Fruit fly (Drosophila melanogaster) whole organism: ENCODE results near the gene CG34266.

ENCODE experiments used
- CG8478 ChIP-seq: fragments of >200 bp; optimal IDR thresholded peaks from 2 replicates; lab custom pipeline; 2018; ENCODE audit warnings: inconsistent platforms
- Dll ChIP-seq: fragments of >200 bp; optimal IDR thresholded peaks from 2 replicates; lab custom pipeline; 2017
- EcR ChIP-seq, 2 experiments: fragments of >200 bp; optimal IDR thresholded peaks; 2 replicates each; lab custom pipeline; 2017; ENCODE audit warnings: missing biosample characterization in 2 of 2, missing genetic modification characterization in 2 of 2, missing genetic modification reagents in 2 of 2
- pan ChIP-seq: fragments of >200 bp; optimal IDR thresholded peaks from 2 replicates; lab custom pipeline; 2017
- psq ChIP-seq: fragments of >200 bp; optimal IDR thresholded peaks from 2 replicates; lab custom pipeline; 2017
- usp ChIP-seq: fragments of >200 bp; optimal IDR thresholded peaks from 2 replicates; lab custom pipeline; 2017; ENCODE audit warnings: missing biosample characterization, missing genetic modification characterization, mixed read lengths

CG34266 gene

DNA sequence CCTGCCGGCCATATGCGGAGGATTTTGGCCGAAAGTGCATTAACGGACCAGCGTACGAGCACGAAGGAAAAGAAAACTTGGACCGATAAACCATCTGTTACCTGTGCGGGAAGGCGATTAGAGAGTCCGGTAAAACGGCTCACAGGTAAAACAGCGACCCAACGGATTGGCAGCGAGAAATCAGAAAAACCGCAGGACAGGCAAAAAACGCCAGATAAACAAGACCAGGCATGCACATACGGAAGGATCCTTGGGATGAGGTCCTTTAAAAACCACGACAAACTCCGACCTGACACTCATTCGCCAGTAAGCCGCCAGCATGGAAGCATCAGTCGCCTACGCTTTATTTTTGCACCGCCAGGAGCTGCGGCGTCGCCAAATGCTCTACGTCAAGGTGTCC lies at the start of gene CG34266:
Gene CG34266 (plus strand): TSS at position 301 of the 400 bp plus-strand sequence.
- TF ChIP-seq psq (lab: Kevin White, UChicago) (no peak), usp (GFP tag; lab: Kevin White, UChicago) (no peak), pan (lab: Kevin White, UChicago) (no peak), EcR (GFP tag; optimal IDR thresholded peaks at IDR 0.05; lab: Kevin White, UChicago) (no peak), CG8478 (lab: Kevin White, UChicago) (no peak), Dll (no peak)

DNA sequence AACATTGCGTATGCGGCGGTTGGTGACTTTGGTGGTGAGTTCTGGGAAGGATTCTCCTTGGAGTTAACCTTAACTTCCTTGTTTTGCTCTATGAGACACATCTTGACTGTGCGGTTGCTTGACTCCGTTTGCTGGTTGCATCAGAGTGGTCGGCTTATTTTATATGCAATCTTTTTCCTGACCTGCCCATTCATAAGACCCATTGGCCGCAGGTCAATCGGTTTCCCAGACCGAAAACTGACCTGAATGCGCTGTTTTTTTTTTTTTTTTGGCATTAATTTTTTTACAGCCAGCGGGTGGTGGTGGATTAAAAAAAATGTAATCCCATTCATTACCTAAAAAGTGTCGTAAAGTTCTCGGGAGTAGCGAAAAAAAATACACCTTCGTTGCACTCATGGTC lies 42.9 kb upstream of the CG34266 start, which contains the start of gene CG13716:
Gene CG13716 (minus strand): TSS at position 101 of the 400 bp plus-strand sequence.
- TF ChIP-seq CG8478 (lab: Kevin White, UChicago) (no peak), usp (GFP tag; lab: Kevin White, UChicago) (no peak), pan (lab: Kevin White, UChicago) (no peak), Dll (no peak), psq (lab: Kevin White, UChicago) (no peak), EcR (GFP tag; optimal IDR thresholded peaks at IDR 0.05; lab: Kevin White, UChicago) (no peak)

DNA sequence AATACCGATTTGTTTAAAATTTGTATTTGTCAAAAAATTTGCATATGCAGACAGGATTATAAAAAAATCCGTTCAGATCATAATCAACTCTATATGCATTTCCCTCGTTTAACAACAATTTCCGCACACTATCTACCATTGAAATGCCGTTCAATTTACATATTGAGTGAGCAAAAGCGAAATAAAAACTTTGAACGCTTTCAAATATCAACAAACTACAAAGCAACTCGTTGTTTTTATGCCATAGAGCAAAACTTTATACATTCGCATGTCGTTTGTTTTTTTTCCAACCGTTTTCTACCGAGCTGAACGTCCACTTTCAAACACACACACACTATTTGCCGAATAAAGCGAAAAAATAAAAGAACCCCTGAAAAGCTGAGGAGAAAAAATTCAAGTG lies 29.7 kb upstream of the CG34266 start, which contains the start of gene TTLL1B:
Gene TTLL1B (plus strand): TSS at position 301 of the 400 bp plus-strand sequence.
- no peak for TF ChIP-seq psq (lab: Kevin White, UChicago)
- TF ChIP-seq Dll, result no peak
- no peak for TF ChIP-seq usp (GFP tag; lab: Kevin White, UChicago)
- no peak for TF ChIP-seq pan (lab: Kevin White, UChicago)
- TF ChIP-seq CG8478 (lab: Kevin White, UChicago), result no peak
- no peak for TF ChIP-seq EcR (GFP tag; optimal IDR thresholded peaks at IDR 0.05; lab: Kevin White, UChicago)

DNA sequence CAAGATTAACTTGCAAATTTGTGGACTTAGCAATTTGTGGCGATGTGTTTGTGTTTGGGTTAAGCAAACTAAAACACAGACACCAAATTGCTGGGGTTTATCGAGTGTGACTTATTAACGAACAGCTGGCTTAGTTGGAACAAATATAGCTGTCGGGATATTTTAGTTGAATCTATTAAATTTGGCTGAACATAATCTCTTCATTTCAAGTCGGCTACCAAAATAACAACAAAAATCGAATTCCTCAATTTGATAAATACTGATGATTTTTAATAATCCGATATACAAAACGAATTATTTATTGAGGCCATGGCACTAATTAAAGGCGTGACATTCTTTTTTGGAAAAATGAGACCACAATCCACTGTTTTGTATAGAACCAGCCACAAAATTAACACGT lies 10.3 kb upstream of the CG34266 start, which contains the start of gene CG32236:
Gene CG32236 (minus strand): TSS at position 101 of the 400 bp plus-strand sequence.
- no peak for TF ChIP-seq Dll

DNA sequence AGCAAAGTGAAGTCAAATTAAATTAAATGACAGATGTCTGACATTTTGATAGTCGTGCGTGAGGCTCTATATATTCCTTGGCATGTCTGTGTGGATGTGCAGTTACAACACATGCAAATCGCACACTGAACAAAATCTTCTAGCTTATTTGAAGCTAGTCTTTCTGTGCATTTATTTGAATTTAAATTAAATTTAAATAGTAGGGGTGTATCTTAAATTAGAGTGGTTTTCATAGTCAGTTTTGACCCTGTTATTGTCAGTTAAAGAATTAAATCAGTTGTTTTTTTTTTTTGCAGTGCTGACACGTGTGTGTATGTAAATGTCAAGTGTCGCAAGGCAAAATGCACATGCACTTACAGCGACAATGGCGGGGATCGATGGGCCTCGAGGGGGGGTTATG lies 1.4 kb downstream of the CG34266 start:
- TF ChIP-seq psq (lab: Kevin White, UChicago) (no peak), pan (lab: Kevin White, UChicago) (no peak), EcR (GFP tag; optimal IDR thresholded peaks at IDR 0.05; lab: Kevin White, UChicago) (no peak), Dll (no peak), CG8478 (lab: Kevin White, UChicago) (no peak), usp (GFP tag; lab: Kevin White, UChicago) (no peak)

DNA sequence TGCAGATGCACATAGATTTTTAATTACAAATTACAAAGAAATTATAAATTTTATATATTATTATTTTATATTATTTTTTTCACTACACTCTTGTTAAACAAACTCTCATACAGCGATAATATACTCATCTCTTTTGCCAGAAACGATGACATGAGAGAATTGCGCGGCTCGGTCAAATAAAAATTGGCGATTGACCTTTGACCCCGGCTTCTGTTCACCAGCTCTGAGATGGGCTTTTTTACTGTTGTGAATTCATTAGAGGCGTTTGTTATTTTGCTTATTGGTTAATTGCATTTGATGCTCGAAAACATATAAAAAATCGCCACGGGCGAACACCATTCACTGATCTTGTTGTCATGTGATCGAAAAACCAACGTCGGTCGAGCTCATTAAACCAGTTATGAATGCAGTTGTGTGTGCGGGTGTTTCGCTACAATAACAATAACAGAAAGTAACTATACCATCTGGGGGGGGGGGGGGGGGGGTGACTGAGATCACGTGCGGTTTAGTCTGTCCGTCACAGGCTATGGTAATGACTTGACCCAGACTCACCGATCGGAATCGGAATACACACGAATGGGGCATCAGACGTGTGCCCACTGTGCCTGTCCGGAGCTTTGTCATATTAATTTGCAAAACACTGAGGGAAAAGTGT lies 7.1 kb downstream of the CG34266 start:
- no peak for TF ChIP-seq EcR (GFP tag; optimal IDR thresholded peaks at IDR 0.05; lab: Kevin White, UChicago)
- no peak for TF ChIP-seq usp (GFP tag; lab: Kevin White, UChicago)
- TF ChIP-seq pan (lab: Kevin White, UChicago), result no peak
- TF ChIP-seq CG8478 (lab: Kevin White, UChicago), result no peak
- TF ChIP-seq Dll, result no peak
- TF ChIP-seq psq (lab: Kevin White, UChicago), result no peak

DNA sequence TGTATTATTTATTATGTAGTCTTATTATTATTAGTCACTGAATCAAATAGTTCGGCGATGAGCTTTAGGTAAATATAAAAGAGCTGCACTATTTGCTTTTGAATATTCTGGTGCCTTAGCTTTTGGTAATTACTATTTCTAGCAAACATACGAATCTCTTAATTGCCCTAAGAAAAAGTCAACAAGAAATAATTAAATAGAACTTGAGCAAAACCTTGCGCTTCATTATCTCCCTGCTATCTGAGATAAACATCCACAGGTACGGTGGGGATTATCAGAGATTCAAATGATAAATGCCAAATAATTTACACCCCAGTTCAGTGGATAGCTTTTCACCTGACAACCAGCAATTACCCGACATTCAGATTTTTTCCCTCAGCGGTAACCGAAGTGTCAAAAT lies 8.4 kb downstream of the CG34266 start:
- TF ChIP-seq EcR (GFP tag; optimal IDR thresholded peaks at IDR 0.05; lab: Kevin White, UChicago) (no peak), psq (lab: Kevin White, UChicago) (no peak), Dll (no peak), pan (lab: Kevin White, UChicago) (no peak), CG8478 (lab: Kevin White, UChicago) (no peak), usp (GFP tag; lab: Kevin White, UChicago) (no peak)

DNA sequence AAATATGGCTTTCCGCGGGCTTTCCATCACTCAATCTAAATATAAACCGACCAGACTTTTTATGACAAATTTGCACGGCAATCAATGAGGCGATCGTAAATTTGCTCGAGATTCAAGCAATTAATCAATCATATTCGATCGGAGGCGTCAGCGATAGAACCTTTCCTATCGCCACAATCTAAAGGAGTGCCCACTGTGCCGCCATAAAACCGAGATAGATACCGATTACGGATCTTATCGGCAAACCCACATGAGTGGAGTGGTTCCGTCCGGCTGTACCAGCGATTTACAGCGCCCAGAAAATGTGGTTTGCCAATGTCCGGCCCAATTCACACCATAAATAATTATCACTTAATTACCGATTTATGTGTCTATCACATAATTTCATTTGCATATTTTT lies 9.0 kb downstream of the CG34266 start:
- TF ChIP-seq CG8478 (lab: Kevin White, UChicago) (no peak), EcR (GFP tag; optimal IDR thresholded peaks at IDR 0.05; lab: Kevin White, UChicago) (no peak), psq (lab: Kevin White, UChicago) (no peak), pan (lab: Kevin White, UChicago) (no peak), Dll (no peak), usp (GFP tag; lab: Kevin White, UChicago) (no peak)

DNA sequence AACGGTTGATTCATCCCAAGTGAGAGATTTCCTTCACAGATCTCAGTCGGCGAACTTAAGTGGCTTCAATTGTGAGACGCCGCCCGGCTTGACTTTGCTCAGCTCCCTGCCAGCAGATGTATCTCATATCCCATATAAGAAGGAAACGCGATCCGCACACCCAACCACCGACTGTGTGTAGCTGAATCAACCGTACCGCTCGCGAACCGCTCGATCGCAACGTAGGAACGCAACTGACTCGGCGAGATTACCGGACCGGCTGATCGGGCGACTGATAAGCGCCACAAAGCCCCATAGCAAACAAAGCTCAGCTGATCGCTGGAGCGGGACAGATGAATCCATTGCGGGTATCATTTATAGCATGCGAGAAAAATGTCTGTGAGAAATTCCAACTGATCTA lies 9.5 kb downstream of the CG34266 start, which contains the start of gene axo:
Gene axo (minus strand): TSS at position 185 of the 400 bp plus-strand sequence.
- TF ChIP-seq psq (lab: Kevin White, UChicago) (no peak), usp (GFP tag; lab: Kevin White, UChicago) (no peak), EcR (GFP tag; optimal IDR thresholded peaks at IDR 0.05; lab: Kevin White, UChicago) (no peak), CG8478 (lab: Kevin White, UChicago) (no peak), pan (lab: Kevin White, UChicago) (no peak)

DNA sequence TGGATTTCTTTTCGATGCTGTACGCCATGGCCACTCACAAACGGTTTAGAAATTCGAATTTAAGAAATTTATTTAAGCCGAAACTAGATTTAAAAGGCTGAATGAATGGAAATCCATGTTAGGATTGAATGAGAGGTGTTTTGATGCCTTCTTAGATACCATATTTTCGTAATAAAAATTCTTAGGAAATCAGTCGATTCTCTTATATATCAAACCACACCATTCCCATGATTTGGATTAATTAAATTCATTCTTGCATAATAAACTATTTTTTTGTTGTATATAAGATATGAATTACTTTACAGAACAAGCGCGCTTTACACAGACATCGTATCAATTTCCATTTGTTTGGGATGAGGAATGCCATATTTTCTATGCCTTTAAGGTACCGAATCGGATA lies 11.0 kb downstream of the CG34266 start, which contains the start of gene CG7514:
Gene CG7514 (minus strand): TSS at position 101 of the 400 bp plus-strand sequence.
- TF ChIP-seq pan (lab: Kevin White, UChicago), result no peak
- no peak for TF ChIP-seq Dll
- TF ChIP-seq EcR (GFP tag; optimal IDR thresholded peaks at IDR 0.05; lab: Kevin White, UChicago), result no peak

DNA sequence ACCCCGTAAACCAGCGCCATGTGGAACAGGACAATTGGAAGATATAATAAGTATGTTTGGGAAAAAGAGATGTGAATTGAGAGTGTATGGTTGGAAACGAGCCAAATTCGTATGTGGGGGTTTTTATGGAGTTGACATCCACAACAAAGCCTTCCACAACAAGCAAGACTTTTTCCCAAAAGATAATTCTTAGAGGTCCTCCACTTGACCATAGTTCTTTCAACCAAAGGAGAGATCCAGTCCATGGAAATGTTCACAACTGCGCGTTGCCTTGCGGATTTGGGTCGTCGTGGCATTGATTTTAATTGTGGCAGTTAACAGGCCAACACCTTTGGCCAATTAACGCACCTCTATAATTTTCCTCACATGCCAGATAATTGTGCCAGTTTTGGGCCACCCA lies 12.3 kb downstream of the CG34266 start, which contains the start of gene CG18418:
Gene CG18418 (minus strand): TSS at position 101 of the 400 bp plus-strand sequence.
- TF ChIP-seq psq (lab: Kevin White, UChicago), result no peak
- no peak for TF ChIP-seq usp (GFP tag; lab: Kevin White, UChicago)
- TF ChIP-seq EcR (GFP tag; optimal IDR thresholded peaks at IDR 0.05; lab: Kevin White, UChicago), result no peak
- no peak for TF ChIP-seq Dll
- no peak for TF ChIP-seq CG8478 (lab: Kevin White, UChicago)
- no peak for TF ChIP-seq pan (lab: Kevin White, UChicago)

DNA sequence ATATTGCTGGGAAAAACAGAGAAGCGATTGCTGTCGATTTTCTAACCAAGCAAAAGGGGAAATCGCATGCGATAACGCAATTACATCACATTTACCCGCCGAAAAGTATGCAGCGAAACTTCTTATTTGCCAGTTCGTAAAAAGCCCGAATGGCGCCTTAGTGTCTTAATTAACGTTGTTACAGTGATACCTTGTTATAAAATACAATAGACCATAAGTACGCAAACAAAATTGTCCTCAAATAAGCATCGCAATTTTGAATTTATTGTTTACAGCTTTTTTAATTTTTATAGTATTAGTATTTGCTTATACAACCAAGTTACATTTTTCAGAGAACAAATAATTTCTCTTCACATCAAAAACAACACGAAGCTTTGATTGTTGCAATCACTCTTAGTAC lies 13.1 kb downstream of the CG34266 start:
- TF ChIP-seq CG8478 (lab: Kevin White, UChicago) (no peak), EcR (GFP tag; optimal IDR thresholded peaks at IDR 0.05; lab: Kevin White, UChicago) (no peak), usp (GFP tag; lab: Kevin White, UChicago) (no peak), Dll (no peak), pan (lab: Kevin White, UChicago) (no peak), psq (lab: Kevin White, UChicago) (no peak)
